Worm (Caenorhabditis elegans): Measurements from ENCODE around the gene F17A2.16.

The F17A2.16 gene

ce11 chrX:12358957-12359356 is 50.7 kb downstream of the F17A2.16 start, which contains the start of gene nspc-14:
TSS of gene nspc-14 (minus strand) at chrX:12359057.
- no peak for TF ChIP-seq klf-2 (GFP tag; conservative IDR thresholded peaks at IDR 0.05)
- TF ChIP-seq ref-1 (GFP tag; conservative IDR thresholded peaks at IDR 0.05): no peak
- no peak for TF ChIP-seq ztf-23 (GFP tag; IDR thresholded peaks at IDR 0.05)
- no peak for TF ChIP-seq T22C8.4 (GFP tag; IDR thresholded peaks at IDR 0.05)
- TF ChIP-seq flt-1 (GFP tag; IDR thresholded peaks at IDR 0.05): no peak
- no peak for TF ChIP-seq ztf-29 (GFP tag; IDR thresholded peaks at IDR 0.05)
- no peak for TF ChIP-seq tab-1 (GFP tag; IDR thresholded peaks at IDR 0.05)
- no peak for TF ChIP-seq cog-1 (tag; optimal IDR thresholded peaks at IDR 0.05)
- no peak for TF ChIP-seq med-1 (GFP tag; optimal IDR thresholded peaks at IDR 0.05; ENCODE audit: insufficient read depth)

Data from whole organism, midembryonic.